Fruit fly (Drosophila melanogaster) S2 (cell line): ENCODE results near the gene RpL22.

ENCODE experiments used
- CG8478 ChIP-seq: fragments of >200 bp; optimal IDR thresholded peaks from 2 replicates; lab custom pipeline; 2018
- CTCF ChIP-seq, 2 experiments: fragments of >200 bp; optimal IDR thresholded peaks; 2 replicates each; lab custom pipeline; 2018

DNA sequence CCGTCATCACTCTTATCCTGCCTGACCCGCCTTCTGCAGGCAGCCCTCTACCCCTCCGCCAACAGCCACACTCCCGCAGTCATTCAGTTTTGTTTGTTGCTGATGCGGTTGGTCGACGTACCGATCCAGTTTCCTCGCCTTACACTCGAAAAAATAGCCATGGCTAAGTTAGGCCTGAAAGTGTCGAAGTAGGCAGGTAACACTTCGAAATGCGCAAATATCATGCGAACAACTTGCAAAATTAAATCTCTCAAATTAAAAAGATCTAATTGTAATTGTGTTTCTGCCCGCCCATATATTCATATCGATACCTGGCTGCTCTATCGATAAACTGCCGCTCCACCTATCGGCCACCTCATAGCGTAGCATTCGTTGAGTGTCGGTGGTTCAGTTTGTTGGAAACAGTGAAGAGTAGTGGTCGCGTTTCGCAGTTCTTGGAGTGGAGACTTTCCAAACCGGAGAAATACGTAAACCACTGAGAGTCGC lies 4.8 kb upstream of the RpL22 start, which contains the start of gene fz3:
- TF ChIP-seq CG8478 (lab: Kevin White, UChicago) (no peak), CTCF (optimal IDR thresholded peaks at IDR 0.05; lab: Kevin White, UChicago) (peak; percentile 75)
